Fruit fly (Drosophila melanogaster) whole organism, embryonic: ENCODE results near the gene Jhbp12.
A peak's percentile ranks its signal among the peaks of the same experiment; 100 is the strongest.

Experiments
- Awh ChIP-seq: fragments of 200-800 bp; sonication (Bioruptor generic); IDR thresholded peaks from 2 replicates; pipeline ENCODE4, ENCODE4 v1.3.6; 2022; ENCODE audit warnings: missing biosample characterization, missing genetic modification characterization
- B-H2 ChIP-seq: fragments of 200-800 bp; sonication (Bioruptor generic); optimal IDR thresholded peaks from 2 replicates; lab custom pipeline; 2018; ENCODE audit warnings: missing biosample characterization, mild to moderate bottlenecking, missing genetic modification characterization
- Bteb2 ChIP-seq: fragments of 200-800 bp; sonication (Bioruptor generic); optimal IDR thresholded peaks from 2 replicates; lab custom pipeline; 2016; ENCODE audit warnings: missing biosample characterization, missing genetic modification characterization
- CG10147 ChIP-seq: fragments of 200-800 bp; sonication (Bioruptor generic); optimal IDR thresholded peaks from 2 replicates; lab custom pipeline; 2019; ENCODE audit warnings: missing biosample characterization, mild to moderate bottlenecking, missing genetic modification characterization, moderate library complexity
- CG1024 ChIP-seq: fragments of 200-800 bp; sonication (Bioruptor generic); IDR thresholded peaks from 2 replicates; pipeline ENCODE4 v1.3.6; 2022; ENCODE audit warnings: missing biosample characterization, missing genetic modification characterization
- CG11398 ChIP-seq: fragments of 200-800 bp; sonication (Bioruptor generic); optimal IDR thresholded peaks from 2 replicates; lab custom pipeline; 2016; ENCODE audit warnings: missing biosample characterization, missing genetic modification characterization
- CG1529 ChIP-seq: fragments of 200-800 bp; sonication (Bioruptor generic); optimal IDR thresholded peaks from 3 replicates; lab custom pipeline; 2018; ENCODE audit warnings: missing biosample characterization, missing genetic modification characterization
- CG16779 ChIP-seq: fragments of 200-800 bp; sonication (Bioruptor generic); IDR thresholded peaks from 2 replicates; pipeline ENCODE4 v1.3.6; 2022; ENCODE audit warnings: missing biosample characterization, missing genetic modification characterization
- CG17359 ChIP-seq: fragments of 200-800 bp; sonication (Bioruptor generic); optimal IDR thresholded peaks from 3 replicates; lab custom pipeline; 2018; ENCODE audit warnings: missing biosample characterization, mild to moderate bottlenecking, missing genetic modification characterization, moderate library complexity
- CG17912 ChIP-seq: fragments of 200-800 bp; sonication (Bioruptor generic); optimal IDR thresholded peaks from 2 replicates; lab custom pipeline; 2018; ENCODE audit warnings: missing biosample characterization, mild to moderate bottlenecking, missing genetic modification characterization
- CG18764 ChIP-seq: fragments of 200-800 bp; sonication (Bioruptor generic); optimal IDR thresholded peaks from 3 replicates; lab custom pipeline; 2016; ENCODE audit warnings: missing biosample characterization, missing genetic modification characterization
- CG33213 ChIP-seq: fragments of 200-800 bp; sonication (Bioruptor generic); optimal IDR thresholded peaks from 3 replicates; lab custom pipeline; 2016; ENCODE audit warnings: missing biosample characterization, missing genetic modification characterization
- CG34422 ChIP-seq: fragments of 200-800 bp; sonication (Bioruptor generic); IDR thresholded peaks from 3 replicates; pipeline ENCODE4 v1.3.6; 2022; ENCODE audit warnings: missing biosample characterization, missing genetic modification characterization
- CG6272 ChIP-seq: fragments of 200-800 bp; sonication (Bioruptor generic); IDR thresholded peaks from 2 replicates; pipeline ENCODE4 v1.3.6; 2022; ENCODE audit warnings: missing biosample characterization, missing genetic modification characterization
- CG9797 ChIP-seq: fragments of 200-800 bp; sonication (Bioruptor generic); optimal IDR thresholded peaks from 3 replicates; lab custom pipeline; 2018; ENCODE audit warnings: missing biosample characterization, mild to moderate bottlenecking, missing genetic modification characterization
- Chrac-16 ChIP-seq: fragments of 200-800 bp; sonication (Bioruptor generic); optimal IDR thresholded peaks from 3 replicates; lab custom pipeline; 2016; ENCODE audit warnings: missing biosample characterization, missing genetic modification characterization
- D ChIP-seq, 2 experiments: fragments of 200-800 bp in 1 of 2; fragments of >200 bp in 1 of 2; sonication (Bioruptor generic) in 1 of 2; optimal IDR thresholded peaks; 2 replicates in 1 of 2; 3 replicates in 1 of 2; lab custom pipeline; 2017; ENCODE audit warnings: mild to moderate bottlenecking in 1 of 2, missing biosample characterization in 1 of 2, missing genetic modification characterization in 1 of 2, missing genetic modification reagents in 1 of 2
- Dad ChIP-seq: fragments of 200-800 bp; sonication (Bioruptor generic); optimal IDR thresholded peaks from 3 replicates; lab custom pipeline; 2016; ENCODE audit warnings: missing biosample characterization, missing genetic modification characterization
- ERR ChIP-seq: fragments of 200-800 bp; sonication (Bioruptor generic); optimal IDR thresholded peaks from 2 replicates; lab custom pipeline; 2016; ENCODE audit warnings: missing biosample characterization, missing genetic modification characterization
- Fer2 ChIP-seq: fragments of 200-800 bp; sonication (Bioruptor generic); optimal IDR thresholded peaks from 2 replicates; lab custom pipeline; 2018; ENCODE audit warnings: missing biosample characterization, mild to moderate bottlenecking, missing genetic modification characterization, moderate library complexity
- HLHmδ ChIP-seq: fragments of 200-800 bp; sonication (Bioruptor generic); optimal IDR thresholded peaks from 2 replicates; lab custom pipeline; 2018; ENCODE audit warnings: missing biosample characterization, mild to moderate bottlenecking, missing genetic modification characterization, moderate library complexity
- Hand ChIP-seq: fragments of 200-800 bp; sonication (Bioruptor generic); optimal IDR thresholded peaks from 2 replicates; lab custom pipeline; 2017; ENCODE audit warnings: mild to moderate bottlenecking, missing biosample characterization, missing genetic modification reagents, missing genetic modification characterization
- Jarid2 ChIP-seq: fragments of 200-800 bp; sonication (Bioruptor generic); optimal IDR thresholded peaks from 3 replicates; lab custom pipeline; 2017; ENCODE audit warnings: mild to moderate bottlenecking, missing biosample characterization, missing genetic modification reagents, missing genetic modification characterization
- Max ChIP-seq: fragments of 200-800 bp; sonication (Bioruptor generic); optimal IDR thresholded peaks from 2 replicates; lab custom pipeline; 2016; ENCODE audit warnings: missing biosample characterization, mild to moderate bottlenecking, missing genetic modification characterization
- Oaz ChIP-seq: fragments of 200-800 bp; sonication (Bioruptor generic); IDR thresholded peaks from 2 replicates; pipeline ENCODE4 v1.3.6; 2022; ENCODE audit warnings: missing biosample characterization, missing genetic modification characterization
- Sry-β ChIP-seq: fragments of 200-800 bp; sonication (Bioruptor generic); optimal IDR thresholded peaks from 2 replicates; lab custom pipeline; 2018; ENCODE audit warnings: missing biosample characterization, mild to moderate bottlenecking, missing genetic modification characterization, moderate library complexity
- Ssrp ChIP-seq: fragments of 200-800 bp; sonication (Bioruptor generic); optimal IDR thresholded peaks from 2 replicates; lab custom pipeline; 2018; ENCODE audit warnings: missing biosample characterization, mild to moderate bottlenecking, missing genetic modification characterization, moderate library complexity
- Tbp ChIP-seq: fragments of >200 bp; optimal IDR thresholded peaks from 2 replicates; lab custom pipeline; 2018; ENCODE audit warnings: missing biosample characterization, missing genetic modification characterization
- Vsx1 ChIP-seq: fragments of 200-800 bp; sonication (Bioruptor generic); optimal IDR thresholded peaks from 2 replicates; lab custom pipeline; 2017; ENCODE audit warnings: missing biosample characterization, mild to moderate bottlenecking, missing genetic modification characterization, missing genetic modification reagents
- al ChIP-seq: fragments of 200-800 bp; sonication (Bioruptor generic); IDR thresholded peaks from 2 replicates; pipeline ENCODE4 v1.3.6; 2022; ENCODE audit warnings: missing biosample characterization, missing genetic modification characterization
- ara ChIP-seq: fragments of 200-800 bp; sonication (Bioruptor generic); IDR thresholded peaks from 2 replicates; pipeline ENCODE4 v1.3.6; 2022; ENCODE audit warnings: missing biosample characterization, missing genetic modification characterization
- ato ChIP-seq: fragments of 200-800 bp; sonication (Bioruptor generic); IDR thresholded peaks from 2 replicates; pipeline ENCODE4 v1.3.6; 2022; ENCODE audit warnings: missing biosample characterization, missing genetic modification characterization; ENCODE audit not compliant: partially characterized antibody
- cg ChIP-seq: fragments of 200-800 bp; sonication (Bioruptor generic); optimal IDR thresholded peaks from 3 replicates; lab custom pipeline; 2019; ENCODE audit warnings: missing biosample characterization, mild to moderate bottlenecking, missing genetic modification characterization, moderate library complexity
- chinmo ChIP-seq: fragments of 200-800 bp; sonication (Bioruptor generic); IDR thresholded peaks from 4 replicates; pipeline ENCODE4 v1.3.6; 2022; ENCODE audit warnings: missing biosample characterization, missing genetic modification characterization; ENCODE audit not compliant: partially characterized antibody
- chm ChIP-seq: fragments of 200-800 bp; sonication (Bioruptor generic); IDR thresholded peaks from 2 replicates; pipeline ENCODE4 v1.3.6; 2022; ENCODE audit warnings: missing biosample characterization, missing genetic modification characterization
- dati ChIP-seq: fragments of 200-800 bp; sonication (Bioruptor generic); IDR thresholded peaks from 2 replicates; pipeline ENCODE4 v1.3.6; 2022; ENCODE audit warnings: missing biosample characterization, missing genetic modification characterization
- dm ChIP-seq: fragments of 200-800 bp; sonication (Bioruptor generic); optimal IDR thresholded peaks from 3 replicates; lab custom pipeline; 2016; ENCODE audit warnings: missing biosample characterization, missing genetic modification characterization
- dmrt11E ChIP-seq: fragments of 200-800 bp; sonication (Bioruptor generic); optimal IDR thresholded peaks from 3 replicates; lab custom pipeline; 2018; ENCODE audit warnings: missing biosample characterization, mild to moderate bottlenecking, missing genetic modification characterization, moderate library complexity
- gsb-n ChIP-seq: fragments of 200-800 bp; sonication (Bioruptor generic); optimal IDR thresholded peaks from 3 replicates; lab custom pipeline; 2018; ENCODE audit warnings: missing biosample characterization, mild to moderate bottlenecking, missing genetic modification characterization
- pum ChIP-seq: fragments of 200-800 bp; sonication (Bioruptor generic); optimal IDR thresholded peaks from 2 replicates; lab custom pipeline; 2016; ENCODE audit warnings: missing biosample characterization, missing genetic modification characterization
- ro ChIP-seq: fragments of 200-800 bp; sonication (Bioruptor generic); IDR thresholded peaks from 2 replicates; pipeline ENCODE4 v1.3.6; 2022; ENCODE audit warnings: missing biosample characterization, missing genetic modification characterization
- run ChIP-seq: fragments of 200-800 bp; sonication (Bioruptor generic); optimal IDR thresholded peaks from 3 replicates; lab custom pipeline; 2018; ENCODE audit warnings: missing biosample characterization, mild to moderate bottlenecking, missing genetic modification characterization
- sd ChIP-seq: fragments of 200-800 bp; sonication (Bioruptor generic); optimal IDR thresholded peaks from 3 replicates; lab custom pipeline; 2018; ENCODE audit warnings: missing biosample characterization, mild to moderate bottlenecking, missing genetic modification characterization, moderate library complexity
- ssp ChIP-seq: fragments of 200-800 bp; sonication (Bioruptor generic); IDR thresholded peaks from 2 replicates; pipeline ENCODE4 v1.3.6; 2022; ENCODE audit warnings: missing biosample characterization, missing genetic modification characterization
- stc ChIP-seq: fragments of 200-800 bp; sonication (Bioruptor generic); IDR thresholded peaks from 2 replicates; pipeline ENCODE4 v1.3.6; 2022; ENCODE audit warnings: missing biosample characterization, missing genetic modification characterization
- tap ChIP-seq: fragments of 200-800 bp; optimal IDR thresholded peaks from 3 replicates; lab custom pipeline; 2019; ENCODE audit warnings: missing biosample characterization, mild to moderate bottlenecking, missing genetic modification characterization, moderate library complexity
- tgo ChIP-seq: fragments of 200-800 bp; sonication (Bioruptor generic); IDR thresholded peaks from 3 replicates; pipeline ENCODE4 v1.3.6; 2022; ENCODE audit warnings: missing biosample characterization, missing genetic modification characterization
- unpg ChIP-seq: fragments of 200-800 bp; sonication (Bioruptor generic); optimal IDR thresholded peaks from 3 replicates; lab custom pipeline; 2018; ENCODE audit warnings: missing biosample characterization, mild to moderate bottlenecking, missing genetic modification characterization, moderate library complexity
- vvl ChIP-seq: fragments of 200-800 bp; sonication (Bioruptor generic); IDR thresholded peaks from 2 replicates; pipeline ENCODE4 v1.3.6; 2022; ENCODE audit warnings: missing biosample characterization, missing genetic modification characterization
- wor ChIP-seq: fragments of 200-800 bp; sonication (Bioruptor generic); IDR thresholded peaks from 2 replicates; pipeline ENCODE4 v1.3.6; 2022; ENCODE audit warnings: missing biosample characterization, missing genetic modification characterization
- zf30C ChIP-seq: fragments of 200-800 bp; sonication (Bioruptor generic); optimal IDR thresholded peaks from 3 replicates; lab custom pipeline; 2018; ENCODE audit warnings: missing biosample characterization, mild to moderate bottlenecking, missing genetic modification characterization

The Jhbp12 gene

DNA sequence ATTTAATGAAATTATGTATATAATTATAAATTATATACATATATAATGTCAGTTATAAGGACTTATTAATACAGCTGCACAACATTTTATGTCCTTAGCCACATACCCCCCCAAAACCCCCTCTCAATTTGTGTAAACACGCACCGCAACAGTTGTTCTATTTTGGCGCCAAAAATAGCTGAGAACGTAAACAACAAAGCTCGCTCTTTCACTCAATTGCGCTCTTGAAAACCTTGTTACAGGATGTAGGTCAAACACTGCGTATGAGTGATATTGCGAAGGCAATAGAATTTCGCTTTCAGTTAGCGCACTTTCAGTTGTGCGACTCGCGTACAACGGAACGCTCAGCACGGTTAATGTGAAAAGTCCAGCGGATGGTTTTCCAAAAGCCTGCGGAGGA is 19.8 kb downstream of the Jhbp12 start, which contains the start of gene Esyt2 (continued):
- TF ChIP-seq chinmo (GFP tag; lab: Robert Waterston, UW) (no peak), Max (GFP tag; lab: Kevin White, UChicago) (no peak), CG17912 (no peak), CG34422 (GFP tag; lab: Robert Waterston, UW) (peak; percentile 64; the same call in 1 of the 3 replicates), vvl (GFP tag; lab: Robert Waterston, UW) (peak; percentile 62), Fer2 (no peak), CG1024 (GFP tag; lab: Robert Waterston, UW) (no peak), CG11398 (no peak), cg (GFP tag; lab: Kevin White, UChicago) (no peak), wor (GFP tag; lab: Robert Waterston, UW) (no peak), Vsx1 (GFP tag; lab: Kevin White, UChicago) (no peak), Ssrp (no peak), B-H2 (peak; percentile 5), run (tag; lab: Kevin White, UChicago) (peak; percentile 52), Sry-β (GFP tag; lab: Kevin White, UChicago) (no peak), zf30C (GFP tag; lab: Kevin White, UChicago) (no peak), gsb-n (no peak), ssp (GFP tag; lab: Robert Waterston, UW) (no peak), sd (tag; lab: Kevin White, UChicago) (peak; percentile 57), dati (GFP tag; lab: Robert Waterston, UW) (no peak), Oaz (no peak), ERR (GFP tag; lab: Kevin White, UChicago) (no peak), CG16779 (GFP tag; lab: Robert Waterston, UW) (0 out of 2 replicates have a peak, but pooled peaks have one; percentile 7), al (GFP tag; lab: Robert Waterston, UW) (0 out of 2 replicates have a peak, but pooled peaks have one; percentile 46), tgo (GFP tag; lab: Robert Waterston, UW) (peak; percentile 58; the same call in 2 of the 3 replicates), CG18764 (GFP tag; lab: Kevin White, UChicago) (no peak), ara (no peak), chm (no peak), Jarid2 (GFP tag; lab: Kevin White, UChicago) (peak; percentile 5), D (optimal IDR thresholded peaks at IDR 0.05; lab: Kevin White, UChicago) (no peak), D (GFP tag; optimal IDR thresholded peaks at IDR 0.05; lab: Kevin White, UChicago) (no peak), Tbp (GFP tag; lab: Kevin White, UChicago) (no peak), stc (GFP tag; lab: Robert Waterston, UW) (peak; percentile 46; the same call in 1 of the 2 replicates), Bteb2 (GFP tag; lab: Kevin White, UChicago) (no peak), CG6272 (GFP tag; lab: Robert Waterston, UW) (no peak), HLHmδ (no peak), CG33213 (GFP tag; lab: Kevin White, UChicago) (no peak), Hand (peak; percentile 8), Dad (no peak), dm (GFP tag; lab: Kevin White, UChicago) (no peak), CG17359 (tag; lab: Kevin White, UChicago) (peak; percentile 56), Awh (GFP tag; lab: Robert Waterston, UW) (no peak), CG9797 (no peak), ro (GFP tag; lab: Robert Waterston, UW) (peak; percentile 22; the same call in 1 of the 2 replicates), ato (no peak), CG10147 (no peak), Chrac-16 (GFP tag; lab: Kevin White, UChicago) (no peak), tap (tag; lab: Kevin White, UChicago) (peak; percentile 12), dmrt11E (no peak), pum (no peak), unpg (GFP tag; lab: Kevin White, UChicago) (peak; percentile 55), CG1529 (GFP tag; lab: Kevin White, UChicago) (no peak)
